Fruit fly (Drosophila melanogaster) whole organism, prepupa: ENCODE results near the gene elg1.

ENCODE experiments used
- Blimp-1 ChIP-seq: fragments of 200-800 bp; sonication (Bioruptor generic); optimal IDR thresholded peaks from 3 replicates; lab custom pipeline; 2017; ENCODE audit warnings: missing biosample characterization, missing genetic modification characterization, mild to moderate bottlenecking, moderate library complexity, missing genetic modification reagents
- CG10669 ChIP-seq: fragments of 200-800 bp; sonication (Bioruptor generic); optimal IDR thresholded peaks from 3 replicates; lab custom pipeline; 2018; ENCODE audit warnings: missing biosample characterization, mild to moderate bottlenecking, missing genetic modification characterization, moderate library complexity
- CG11294 ChIP-seq: fragments of 200-800 bp; sonication (Bioruptor generic); IDR thresholded peaks from 2 replicates; pipeline ENCODE4 v1.3.6; 2022; ENCODE audit warnings: missing biosample characterization, missing genetic modification characterization
- CG11762 ChIP-seq: fragments of 200-800 bp; sonication (Bioruptor generic); optimal IDR thresholded peaks from 3 replicates; lab custom pipeline; 2016; ENCODE audit warnings: missing biosample characterization, missing genetic modification characterization; ENCODE audit not compliant: insufficient read depth
- CG11902 ChIP-seq: fragments of 200-800 bp; sonication (Bioruptor generic); optimal IDR thresholded peaks from 3 replicates; lab custom pipeline; 2016; ENCODE audit warnings: missing biosample characterization, missing genetic modification characterization
- CG15336 ChIP-seq: fragments of 200-800 bp; sonication (Bioruptor generic); IDR thresholded peaks from 2 replicates; pipeline ENCODE4 v1.3.6; 2022; ENCODE audit warnings: missing biosample characterization, missing genetic modification characterization
- CG1621 ChIP-seq: fragments of 200-800 bp; sonication (Bioruptor generic); optimal IDR thresholded peaks from 3 replicates; lab custom pipeline; 2018; ENCODE audit warnings: missing biosample characterization, mild to moderate bottlenecking, missing genetic modification characterization
- CG16779 ChIP-seq: fragments of 200-800 bp; sonication (Bioruptor generic); optimal IDR thresholded peaks from 3 replicates; lab custom pipeline; 2017; ENCODE audit warnings: missing biosample characterization, mild to moderate bottlenecking, missing genetic modification characterization
- CG3032 ChIP-seq: fragments of 200-800 bp; optimal IDR thresholded peaks from 2 replicates; lab custom pipeline; 2019; ENCODE audit warnings: missing biosample characterization, mild to moderate bottlenecking, missing genetic modification characterization, moderate library complexity
- CG31627 ChIP-seq: fragments of 200-800 bp; sonication (Bioruptor generic); optimal IDR thresholded peaks from 3 replicates; lab custom pipeline; 2016; ENCODE audit warnings: missing biosample characterization, missing genetic modification characterization
- CG32006 ChIP-seq: fragments of 200-800 bp; sonication (Bioruptor generic); optimal IDR thresholded peaks from 3 replicates; lab custom pipeline; 2017; ENCODE audit warnings: missing biosample characterization, mild to moderate bottlenecking, missing genetic modification characterization
- CG3919 ChIP-seq: fragments of 200-800 bp; sonication (Bioruptor generic); optimal IDR thresholded peaks from 3 replicates; lab custom pipeline; 2016; ENCODE audit warnings: missing biosample characterization, missing genetic modification characterization
- CG4318 ChIP-seq: fragments of 200-800 bp; sonication (Bioruptor generic); optimal IDR thresholded peaks from 3 replicates; lab custom pipeline; 2017; ENCODE audit warnings: missing biosample characterization, mild to moderate bottlenecking, missing genetic modification characterization
- CG6276 ChIP-seq: fragments of 200-800 bp; sonication (Bioruptor generic); optimal IDR thresholded peaks from 2 replicates; lab custom pipeline; 2017; ENCODE audit warnings: missing biosample characterization, mild to moderate bottlenecking, missing genetic modification characterization
- CG6854 ChIP-seq: fragments of 200-800 bp; sonication (Bioruptor generic); optimal IDR thresholded peaks from 2 replicates; lab custom pipeline; 2017; ENCODE audit warnings: missing biosample characterization, mild to moderate bottlenecking, missing genetic modification characterization
- CG7368 ChIP-seq: fragments of 200-800 bp; sonication (Bioruptor generic); optimal IDR thresholded peaks from 3 replicates; lab custom pipeline; 2016; ENCODE audit warnings: missing biosample characterization, missing genetic modification characterization
- CG8319 ChIP-seq: fragments of 200-800 bp; sonication (Bioruptor generic); optimal IDR thresholded peaks from 3 replicates; lab custom pipeline; 2016; ENCODE audit warnings: missing biosample characterization, missing genetic modification characterization
- CG8632 ChIP-seq: fragments of 200-800 bp; sonication (Bioruptor generic); optimal IDR thresholded peaks from 3 replicates; lab custom pipeline; 2016; ENCODE audit warnings: missing biosample characterization, missing genetic modification characterization
- CG9139 ChIP-seq: fragments of 200-800 bp; sonication (Bioruptor generic); optimal IDR thresholded peaks from 3 replicates; lab custom pipeline; 2017; ENCODE audit warnings: missing biosample characterization, mild to moderate bottlenecking, missing genetic modification characterization
- Eip75B ChIP-seq: fragments of 200-800 bp; sonication (Bioruptor generic); optimal IDR thresholded peaks from 3 replicates; lab custom pipeline; 2016; ENCODE audit warnings: missing biosample characterization, missing genetic modification characterization
- Eip93F ChIP-seq: fragments of 200-800 bp; sonication (Bioruptor generic); optimal IDR thresholded peaks from 2 replicates; lab custom pipeline; 2016; ENCODE audit warnings: missing biosample characterization, mild to moderate bottlenecking, missing genetic modification characterization
- Ets21C ChIP-seq: fragments of 200-800 bp; sonication (Bioruptor generic); optimal IDR thresholded peaks from 3 replicates; lab custom pipeline; 2016; ENCODE audit warnings: missing biosample characterization, missing genetic modification characterization
- Gug ChIP-seq: fragments of 200-800 bp; sonication (Bioruptor generic); IDR thresholded peaks from 2 replicates; pipeline ENCODE4 v1.3.6; 2022; ENCODE audit warnings: missing biosample characterization, missing genetic modification characterization
- Hr38 ChIP-seq: sonication (Bioruptor generic); optimal IDR thresholded peaks from 2 replicates; lab custom pipeline; 2016; ENCODE audit warnings: missing biosample characterization, missing genetic modification characterization
- Hr39 ChIP-seq: fragments of 200-800 bp; sonication (Bioruptor generic); optimal IDR thresholded peaks from 2 replicates; lab custom pipeline; 2016; ENCODE audit warnings: missing biosample characterization, missing genetic modification characterization
- Hr4 ChIP-seq: fragments of 200-800 bp; sonication (Bioruptor generic); optimal IDR thresholded peaks from 3 replicates; lab custom pipeline; 2016; ENCODE audit warnings: missing biosample characterization, missing genetic modification characterization
- Lpt ChIP-seq: fragments of 200-800 bp; sonication (Bioruptor generic); optimal IDR thresholded peaks from 3 replicates; lab custom pipeline; 2016; ENCODE audit warnings: missing biosample characterization, missing genetic modification characterization
- Met ChIP-seq: fragments of 200-800 bp; sonication (Bioruptor generic); optimal IDR thresholded peaks from 3 replicates; lab custom pipeline; 2016; ENCODE audit warnings: missing biosample characterization, missing genetic modification characterization
- Smox ChIP-seq: fragments of 200-800 bp; sonication (Bioruptor generic); optimal IDR thresholded peaks from 3 replicates; lab custom pipeline; 2016; ENCODE audit warnings: missing biosample characterization, missing genetic modification characterization
- Sox102F ChIP-seq: fragments of 200-800 bp; sonication (Bioruptor generic); optimal IDR thresholded peaks from 2 replicates; lab custom pipeline; 2016; ENCODE audit warnings: missing biosample characterization, mild to moderate bottlenecking, missing genetic modification characterization
- Sox14 ChIP-seq: fragments of 200-800 bp; sonication (Bioruptor generic); optimal IDR thresholded peaks from 3 replicates; lab custom pipeline; 2016; ENCODE audit warnings: missing biosample characterization, missing genetic modification characterization
- Sox15 ChIP-seq: fragments of 200-800 bp; sonication (Bioruptor generic); optimal IDR thresholded peaks from 3 replicates; lab custom pipeline; 2016; ENCODE audit warnings: missing biosample characterization, missing genetic modification characterization
- achi ChIP-seq: fragments of 200-800 bp; sonication (Bioruptor generic); optimal IDR thresholded peaks from 3 replicates; lab custom pipeline; 2016; ENCODE audit warnings: missing biosample characterization, missing genetic modification characterization
- acj6 ChIP-seq: fragments of 200-800 bp; sonication (Bioruptor generic); optimal IDR thresholded peaks from 3 replicates; lab custom pipeline; 2016; ENCODE audit warnings: missing biosample characterization, missing genetic modification characterization
- cyc ChIP-seq: fragments of 200-800 bp; sonication (Bioruptor generic); optimal IDR thresholded peaks from 3 replicates; lab custom pipeline; 2016; ENCODE audit warnings: missing biosample characterization, missing genetic modification characterization
- dac ChIP-seq: fragments of 200-800 bp; sonication (Bioruptor generic); optimal IDR thresholded peaks from 2 replicates; lab custom pipeline; 2017; ENCODE audit warnings: missing biosample characterization, mild to moderate bottlenecking, missing genetic modification characterization
- eg ChIP-seq: fragments of 200-800 bp; sonication (Bioruptor generic); IDR thresholded peaks from 3 replicates; pipeline ENCODE4 v1.3.6; 2022; ENCODE audit warnings: missing biosample characterization, missing genetic modification characterization
- esn ChIP-seq: fragments of 200-800 bp; sonication (Bioruptor generic); optimal IDR thresholded peaks from 2 replicates; lab custom pipeline; 2016; ENCODE audit warnings: missing biosample characterization, mild to moderate bottlenecking, missing genetic modification characterization, moderate library complexity
- fd59A ChIP-seq: fragments of 200-800 bp; sonication (Bioruptor generic); optimal IDR thresholded peaks from 2 replicates; lab custom pipeline; 2017; ENCODE audit warnings: missing biosample characterization, mild to moderate bottlenecking, missing genetic modification characterization, missing genetic modification reagents
- fd85E ChIP-seq: fragments of 200-800 bp; sonication (Bioruptor generic); optimal IDR thresholded peaks from 3 replicates; lab custom pipeline; 2016; ENCODE audit warnings: missing biosample characterization, missing genetic modification characterization
- fkh ChIP-seq: fragments of 200-800 bp; sonication (Bioruptor generic); optimal IDR thresholded peaks from 3 replicates; lab custom pipeline; 2017; ENCODE audit warnings: missing biosample characterization, mild to moderate bottlenecking, missing genetic modification characterization, moderate library complexity
- lz ChIP-seq: fragments of 200-800 bp; sonication (Bioruptor generic); optimal IDR thresholded peaks from 3 replicates; lab custom pipeline; 2016; ENCODE audit warnings: missing biosample characterization, missing genetic modification characterization
- net ChIP-seq: fragments of 200-800 bp; sonication (Bioruptor generic); optimal IDR thresholded peaks from 3 replicates; lab custom pipeline; 2016; ENCODE audit warnings: missing biosample characterization, missing genetic modification characterization
- pdm3 ChIP-seq: fragments of 200-800 bp; sonication (Bioruptor generic); optimal IDR thresholded peaks from 3 replicates; lab custom pipeline; 2016; ENCODE audit warnings: missing biosample characterization, missing genetic modification characterization
- ss ChIP-seq, 2 experiments: fragments of 200-800 bp; sonication (Bioruptor generic); optimal IDR thresholded peaks; 2 replicates in 1 of 2; 3 replicates in 1 of 2; lab custom pipeline; 2017 to 2018; ENCODE audit warnings: mild to moderate bottlenecking in 2 of 2, missing biosample characterization in 2 of 2, missing genetic modification characterization in 2 of 2, moderate library complexity in 1 of 2
- svp ChIP-seq: fragments of 200-800 bp; sonication (Bioruptor generic); peaks from one replicate; lab custom pipeline; 2016; ENCODE audit warnings: missing biosample characterization, missing genetic modification characterization
- topi ChIP-seq: fragments of 200-800 bp; sonication (Bioruptor generic); optimal IDR thresholded peaks from 3 replicates; lab custom pipeline; 2016; ENCODE audit warnings: missing biosample characterization, missing genetic modification characterization

elg1 gene

dm6 chr3L:16175628-16176263 is 43.9 kb downstream of the elg1 start (continued):
- TF ChIP-seq Eip75B (GFP tag; lab: Kevin White, UChicago) = peak; percentile 87
- no peak for TF ChIP-seq Eip93F (GFP tag; lab: Kevin White, UChicago)
- TF ChIP-seq topi (GFP tag; lab: Kevin White, UChicago) = peak; percentile 91
- peak; percentile 60 for TF ChIP-seq Hr4 (GFP tag; lab: Kevin White, UChicago)
- TF ChIP-seq CG11902 (GFP tag; lab: Kevin White, UChicago) = peak; percentile 75
- peak; percentile 86 for TF ChIP-seq net
- peak; percentile 41 for TF ChIP-seq Gug (GFP tag; lab: Robert Waterston, UW)
- peak; percentile 58 for TF ChIP-seq CG15336 (GFP tag; lab: Robert Waterston, UW)
- peak; percentile 99 for TF ChIP-seq svp (GFP tag; lab: Kevin White, UChicago)
- TF ChIP-seq Sox14 (GFP tag; lab: Kevin White, UChicago) = peak; percentile 87
- peak; percentile 73 for TF ChIP-seq Hr39 (GFP tag; lab: Kevin White, UChicago)
- TF ChIP-seq CG11762 = peak; percentile 67
- TF ChIP-seq cyc (GFP tag; lab: Kevin White, UChicago) = peak; percentile 80
- TF ChIP-seq CG9139 (GFP tag; lab: Kevin White, UChicago) = peak; percentile 70
- peak; percentile 63 for TF ChIP-seq Sox15 (GFP tag; lab: Kevin White, UChicago)
- TF ChIP-seq CG16779 (tag; lab: Kevin White, UChicago) = peak; percentile 43
- peak; percentile 12 for TF ChIP-seq CG4318 (GFP tag; lab: Kevin White, UChicago)

- TF ChIP-seq Lpt (GFP tag; lab: Kevin White, UChicago) (no peak), svp (GFP tag; lab: Kevin White, UChicago) (peak; percentile 86), CG7368 (peak; percentile 3), Sox102F (peak; percentile 60), CG9139 (GFP tag; lab: Kevin White, UChicago) (peak; percentile 46), dac (GFP tag; lab: Kevin White, UChicago) (no peak), CG11294 (no peak), achi (GFP tag; lab: Kevin White, UChicago) (peak; percentile 49), CG6276 (GFP tag; lab: Kevin White, UChicago) (no peak), CG4318 (GFP tag; lab: Kevin White, UChicago) (no peak), CG8319 (GFP tag; lab: Kevin White, UChicago) (peak; percentile 32), topi (GFP tag; lab: Kevin White, UChicago) (peak; percentile 77), CG16779 (tag; lab: Kevin White, UChicago) (no peak), CG8632 (peak; percentile 59), Met (GFP tag; lab: Kevin White, UChicago) (peak; percentile 78), Hr38 (GFP tag; lab: Kevin White, UChicago) (no peak), acj6 (peak; percentile 72), fkh (GFP tag; lab: Kevin White, UChicago) (no peak), Blimp-1 (no peak), lz (peak; percentile 63), esn (GFP tag; lab: Kevin White, UChicago) (peak; percentile 81), CG15336 (GFP tag; lab: Robert Waterston, UW) (no peak), CG1621 (tag; lab: Kevin White, UChicago) (peak; percentile 26), CG11902 (GFP tag; lab: Kevin White, UChicago) (peak; percentile 29), Hr39 (GFP tag; lab: Kevin White, UChicago) (peak; percentile 50), fd59A (GFP tag; lab: Kevin White, UChicago) (peak; percentile 69), fd85E (no peak), Sox14 (GFP tag; lab: Kevin White, UChicago) (peak; percentile 65), CG3032 (tag; lab: Kevin White, UChicago) (peak; percentile 79), Ets21C (GFP tag; lab: Kevin White, UChicago) (peak; percentile 31), CG32006 (GFP tag; lab: Kevin White, UChicago) (peak; percentile 26), CG3919 (peak; percentile 58), eg (GFP tag; lab: Robert Waterston, UW) (no peak), CG31627 (peak; percentile 64), CG10669 (GFP tag; lab: Kevin White, UChicago) (peak; percentile 71), Gug (GFP tag; lab: Robert Waterston, UW) (no peak), Eip93F (GFP tag; lab: Kevin White, UChicago) (no peak), cyc (GFP tag; lab: Kevin White, UChicago) (peak; percentile 61), CG6854 (GFP tag; lab: Kevin White, UChicago) (no peak), Hr4 (GFP tag; lab: Kevin White, UChicago) (peak; percentile 28), Smox (GFP tag; lab: Kevin White, UChicago) (peak; percentile 71), pdm3 (GFP tag; lab: Kevin White, UChicago) (peak; percentile 66), ss (GFP tag; optimal IDR thresholded peaks at IDR 0.05; lab: Kevin White, UChicago) (peak in 1 of 2 experiments; percentile 68)
Measured at dm6 chr3L:16176492-16176891, 44.7 kb downstream of the elg1 start.
